Worm (Caenorhabditis elegans) whole organism, L3 larva: Measurements from ENCODE around the gene unc-119.

ENCODE experiments used
- ZK546.5 ChIP-seq: sonication (generic microtip); optimal IDR thresholded peaks from 2 replicates; lab custom pipeline; 2017; ENCODE audit warnings: missing biosample characterization, missing genetic modification characterization
- ama-1 ChIP-seq: fragments of 150-350 bp; optimal IDR thresholded peaks from 2 replicates; lab custom pipeline; 2018
- ceh-82 ChIP-seq: fragments of 150-350 bp; optimal IDR thresholded peaks from 2 replicates; lab custom pipeline; 2014; ENCODE audit warnings: missing biosample characterization, missing genetic modification characterization
- daf-12 ChIP-seq: fragments of 150-350 bp; optimal IDR thresholded peaks from 2 replicates; lab custom pipeline; 2014; ENCODE audit warnings: missing biosample characterization, missing genetic modification reagents, missing genetic modification characterization
- elt-2 ChIP-seq: sonication (generic microtip); optimal IDR thresholded peaks from 2 replicates; lab custom pipeline; 2016; ENCODE audit warnings: missing genetic modification reagents, mild to moderate bottlenecking, missing genetic modification characterization, missing compliant biosample characterization
- lin-39 ChIP-seq: fragments of 150-350 bp; optimal IDR thresholded peaks from 2 replicates; lab custom pipeline; 2018; ENCODE audit warnings: missing biosample characterization, missing genetic modification reagents, missing genetic modification characterization
- mdl-1 ChIP-seq: fragments of 150-350 bp; optimal IDR thresholded peaks from 2 replicates; lab custom pipeline; 2014; ENCODE audit warnings: missing biosample characterization, missing genetic modification characterization
- nfya-1 ChIP-seq: sonication (generic microtip); optimal IDR thresholded peaks from 2 replicates; lab custom pipeline; 2017; ENCODE audit warnings: missing genetic modification characterization, mild to moderate bottlenecking, missing compliant biosample characterization, antibody characterized with exemption, moderate library complexity; ENCODE audit not compliant: insufficient read depth
- nhr-23 ChIP-seq: fragments of 150-350 bp; optimal IDR thresholded peaks from 2 replicates; lab custom pipeline; 2014; ENCODE audit warnings: missing biosample characterization, missing genetic modification reagents, missing genetic modification characterization
- pqm-1 ChIP-seq: fragments of 150-350 bp; optimal IDR thresholded peaks from 2 replicates; lab custom pipeline; 2017; ENCODE audit warnings: missing biosample characterization, missing genetic modification characterization, inconsistent platforms
- tbx-2 ChIP-seq: sonication (generic microtip); optimal IDR thresholded peaks from 2 replicates; lab custom pipeline; 2016; ENCODE audit warnings: mild to moderate bottlenecking, missing genetic modification characterization, missing compliant biosample characterization
- unc-39 ChIP-seq: sonication (generic microtip); optimal IDR thresholded peaks from 4 replicates; lab custom pipeline; 2017; ENCODE audit warnings: missing biosample characterization, missing genetic modification characterization

ce11 chrIII:10930850-10931249, 28.4 kb downstream of the unc-119 start, which contains the start of gene M142.5:
- TF ChIP-seq nhr-23 (tag; lab: Kevin White, UChicago) (no peak), ZK546.5 (tag; lab: Kevin White, UChicago) (no peak), elt-2 (tag; lab: Kevin White, UChicago) (no peak), pqm-1 (tag; lab: Kevin White, UChicago) (no peak), daf-12 (no peak), unc-39 (tag; lab: Kevin White, UChicago) (no peak), mdl-1 (tag; lab: Kevin White, UChicago) (no peak), ama-1 (lab: Kevin White, UChicago) (no peak), ceh-82 (tag; lab: Kevin White, UChicago) (no peak), nfya-1 (peak; percentile 18), lin-39 (tag; lab: Kevin White, UChicago) (peak; percentile 27), tbx-2 (tag; lab: Kevin White, UChicago) (no peak)
